Worm (Caenorhabditis elegans) whole organism, midembryonic: ENCODE results near the gene C50F4.8.

Source experiments
- flt-1 ChIP-seq: fragments of 200-800 bp; sonication (Bioruptor generic); IDR thresholded peaks from 2 replicates; pipeline ENCODE4 v1.3.6; 2022; ENCODE audit warnings: missing genetic modification characterization, missing compliant biosample characterization
- ref-1 ChIP-seq: fragments of 200-800 bp; sonication (Bioruptor generic); conservative IDR thresholded peaks from 2 replicates; pipeline ENCODE4 v1.3.6; 2022; ENCODE audit warnings: missing genetic modification reagents, missing genetic modification characterization, missing compliant biosample characterization
- ztf-23 ChIP-seq: fragments of 200-800 bp; sonication (Bioruptor generic); IDR thresholded peaks from 2 replicates; pipeline ENCODE4 v1.3.6; 2022; ENCODE audit warnings: missing genetic modification reagents, missing genetic modification characterization, missing compliant biosample characterization

- no peak for TF ChIP-seq ref-1 (GFP tag; lab: Robert Waterston, UW)
- no peak for TF ChIP-seq flt-1 (GFP tag; lab: Robert Waterston, UW)
- no peak for TF ChIP-seq ztf-23 (GFP tag; lab: Robert Waterston, UW)
These were observed 27.5 kb upstream of the C50F4.8 start, which contains the start of gene C50F4.6 for ce11 chrV:9546042-9546581.
